Worm (Caenorhabditis elegans): ENCODE data around the gene hcp-1.

Gene hcp-1

ce11 chrV:6549871-6550270, 44.1 kb upstream of the hcp-1 start, which contains the start of gene lipl-4:
lipl-4 (plus strand) TSS chrV:6550171.
- TF ChIP-seq rpc-1 (optimal IDR thresholded peaks at IDR 0.05), result no peak
- no peak for TF ChIP-seq rpc-1 (tag; optimal IDR thresholded peaks at IDR 0.05)
- TF ChIP-seq lsy-27 (tag; optimal IDR thresholded peaks at IDR 0.05; ENCODE audit: borderline replicate concordance, insufficient read depth), result no peak

DNA sequence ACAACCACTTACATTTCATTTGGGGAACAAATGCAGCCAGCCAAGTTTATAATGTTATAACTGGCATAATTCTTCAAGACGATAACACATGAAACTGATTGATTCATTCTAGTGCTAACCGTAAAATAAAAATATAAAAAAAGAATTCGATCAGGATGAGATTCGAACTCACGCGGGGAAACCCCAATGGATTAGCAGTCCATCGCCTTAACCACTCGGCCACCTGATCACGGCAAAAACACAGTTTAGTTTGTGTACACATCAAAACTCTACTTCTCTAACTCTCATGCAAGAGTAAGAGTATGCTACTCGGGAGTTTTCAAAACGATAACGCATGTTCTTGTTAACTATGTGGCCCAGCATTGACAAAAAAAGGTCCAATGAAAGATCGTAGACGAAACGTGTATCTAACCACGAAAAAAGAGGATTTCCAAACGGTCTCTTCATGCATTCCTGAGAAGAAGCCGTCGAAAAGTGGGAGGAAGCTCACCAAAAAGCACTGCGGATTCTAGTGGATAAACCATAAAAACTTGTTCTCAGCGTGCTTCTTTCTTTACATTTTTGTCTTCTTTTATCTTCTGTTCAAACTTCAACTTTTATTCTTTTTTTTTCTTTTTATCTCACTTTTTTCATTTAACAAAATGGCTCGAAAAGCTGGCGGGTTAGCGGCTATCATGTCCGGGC, 42.1 kb upstream of the hcp-1 start, which contains the start of gene twk-10:
TSS of gene twk-10 (plus strand) at position 634 of the 684 bp plus-strand sequence.
- TF ChIP-seq ztf-25 (GFP tag; IDR thresholded peaks at IDR 0.05) (peak; percentile 84; the same call in 1 of the 2 replicates), athp-1 (tag; optimal IDR thresholded peaks at IDR 0.05) (no peak), dpl-1 (GFP tag; optimal IDR thresholded peaks at IDR 0.05) (no peak), hlh-12 (tag; optimal IDR thresholded peaks at IDR 0.05) (no peak), B0035.1 (tag; optimal IDR thresholded peaks at IDR 0.05) (peak; percentile 15), madf-8 (GFP tag; conservative IDR thresholded peaks at IDR 0.05) (no peak; the same call in 1 of the 2 replicates), nfya-2 (GFP tag; IDR thresholded peaks at IDR 0.05) (no peak), hlh-26 (GFP tag; conservative IDR thresholded peaks at IDR 0.05) (no peak), F33H1.4 (GFP tag; IDR thresholded peaks at IDR 0.05) (0 out of 2 replicates have a peak, but pooled peaks have one; percentile 8), C17E4.6 (GFP tag; IDR thresholded peaks at IDR 0.05) (no peak), pha-4 (tag; optimal IDR thresholded peaks at IDR 0.05) (no peak), ztf-26 (tag; optimal IDR thresholded peaks at IDR 0.05) (no peak), attf-5 (GFP tag; optimal IDR thresholded peaks at IDR 0.05) (peak; percentile 53), bed-2 (GFP tag; IDR thresholded peaks at IDR 0.05) (no peak), ceh-40 (GFP tag; IDR thresholded peaks at IDR 0.05) (peak; percentile 57; the same call in 1 of the 2 replicates), mcd-1 (GFP tag; IDR thresholded peaks at IDR 0.05) (no peak), tbp1 (GFP tag; optimal IDR thresholded peaks at IDR 0.05) (peak; percentile 94), ZK185.1 (tag; optimal IDR thresholded peaks at IDR 0.05; ENCODE audit: poor library complexity, severe bottlenecking) (peak; percentile 70), Y79H2A.3 (GFP tag; conservative IDR thresholded peaks at IDR 0.05) (no peak), unc-62 (GFP tag; optimal IDR thresholded peaks at IDR 0.05) (no peak), nhr-90 (tag; optimal IDR thresholded peaks at IDR 0.05) (peak; percentile 78), Y53G8AR.9 (GFP tag; conservative IDR thresholded peaks at IDR 0.05) (no peak), madf-10 (tag; optimal IDR thresholded peaks at IDR 0.05) (no peak), F49E8.2 (tag; optimal IDR thresholded peaks at IDR 0.05; ENCODE audit: insufficient read depth) (no peak), aptf-2 (GFP tag; conservative IDR thresholded peaks at IDR 0.05) (no peak), F10E7.11 (tag; optimal IDR thresholded peaks at IDR 0.05) (no peak), pbrm-1 (GFP tag; IDR thresholded peaks at IDR 0.05) (peak; percentile 52; the same call in 1 of the 2 replicates), gei-17 (GFP tag; optimal IDR thresholded peaks at IDR 0.05) (no peak), Y53F4B.3 (GFP tag; IDR thresholded peaks at IDR 0.05) (no peak), F39B2.1 (GFP tag; IDR thresholded peaks at IDR 0.05) (no peak), let-526 (GFP tag; IDR thresholded peaks at IDR 0.05) (no peak), fkh-3 (tag; optimal IDR thresholded peaks at IDR 0.05) (no peak), K11D2.4 (GFP tag; IDR thresholded peaks at IDR 0.05) (no peak), F23B12.7 (tag; optimal IDR thresholded peaks at IDR 0.05; ENCODE audit: insufficient read depth) (peak; percentile 87), madf-6 (GFP tag; IDR thresholded peaks at IDR 0.05) (peak; percentile 58; the same call in 1 of the 2 replicates), ceh-79 (tag; optimal IDR thresholded peaks at IDR 0.05) (no peak), F37B4.10 (GFP tag; IDR thresholded peaks at IDR 0.05) (no peak), F57A8.1 (GFP tag; optimal IDR thresholded peaks at IDR 0.05) (peak; percentile 50), B0261.1 (tag; optimal IDR thresholded peaks at IDR 0.05) (peak; percentile 73), snpc-1.3 (tag; optimal IDR thresholded peaks at IDR 0.05; ENCODE audit: insufficient read depth) (peak; percentile 57), snpc-1.1 (tag; optimal IDR thresholded peaks at IDR 0.05; ENCODE audit: insufficient read depth) (no peak), xnd-1 (tag; optimal IDR thresholded peaks at IDR 0.05) (no peak), D2030.7 (GFP tag; IDR thresholded peaks at IDR 0.05) (peak; percentile 53)
